Fruit fly (Drosophila melanogaster): ENCODE data around the gene ex.

Gene ex

DNA sequence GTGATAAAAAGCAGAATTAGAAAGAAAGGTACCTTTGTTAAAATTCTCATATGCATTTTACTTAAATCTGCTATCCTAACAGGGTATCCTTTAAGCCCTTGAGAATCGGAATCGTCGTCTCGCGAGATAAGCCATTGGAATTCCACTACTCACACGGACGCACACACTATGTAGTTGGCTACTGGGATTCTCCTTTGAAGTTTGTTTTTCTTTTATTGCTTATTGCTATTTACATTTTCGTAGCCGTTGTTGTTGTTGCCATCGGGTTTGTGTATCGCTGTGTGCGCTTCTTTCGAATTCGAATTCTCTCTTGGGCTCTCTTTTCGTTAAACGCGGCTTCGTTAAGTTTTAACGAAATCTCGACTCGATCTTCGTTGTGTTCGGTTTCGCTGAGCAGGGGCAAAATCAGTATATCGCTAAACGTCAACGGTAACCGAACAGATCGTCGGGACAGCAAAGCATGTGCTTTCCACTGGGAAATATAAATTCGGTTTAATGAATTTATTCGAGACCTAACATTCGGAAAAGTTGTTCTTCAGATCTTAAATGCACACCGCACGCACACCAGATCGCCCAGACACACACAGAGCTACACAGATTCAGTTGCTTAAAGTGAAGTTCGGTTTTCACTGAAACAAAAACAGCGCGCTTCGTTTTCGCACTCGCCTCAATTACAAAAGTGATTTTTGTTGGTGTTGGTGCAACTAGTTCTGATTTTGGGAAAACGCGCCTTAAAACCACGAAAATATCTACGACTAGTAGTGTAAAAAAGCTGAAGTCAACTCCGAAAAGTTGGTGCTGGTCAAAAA is at the start of gene ex (continued):
- no peak for TF ChIP-seq CG12155 (GFP tag; optimal IDR thresholded peaks at IDR 0.05)
- peak; percentile 65 for TF ChIP-seq CG12299 (tag; optimal IDR thresholded peaks at IDR 0.05)
- peak; percentile 54 for TF ChIP-seq Sox100B (GFP tag; optimal IDR thresholded peaks at IDR 0.05)
- no peak for TF ChIP-seq CG6654 (GFP tag; optimal IDR thresholded peaks at IDR 0.05)
- TF ChIP-seq CG9609 (GFP tag; optimal IDR thresholded peaks at IDR 0.05) = no peak
- no peak for TF ChIP-seq CG17612 (GFP tag; IDR thresholded peaks at IDR 0.05)
- TF ChIP-seq Oli (tag; optimal IDR thresholded peaks at IDR 0.05) = no peak
- TF ChIP-seq otp (GFP tag; IDR thresholded peaks at IDR 0.05) = peak; percentile 16; the same call in 1 of the 3 replicates
- TF ChIP-seq fd64A (GFP tag; optimal IDR thresholded peaks at IDR 0.05) = peak; percentile 83
- peak; percentile 14 for TF ChIP-seq ash1 (GFP tag; optimal IDR thresholded peaks at IDR 0.05)
- no peak for TF ChIP-seq CG16779 (GFP tag; IDR thresholded peaks at IDR 0.05)
- TF ChIP-seq NfI (GFP tag; optimal IDR thresholded peaks at IDR 0.05) = peak; percentile 35
- TF ChIP-seq Ada2b (GFP tag; IDR thresholded peaks at IDR 0.05) = no peak
- TF ChIP-seq ab (GFP tag; optimal IDR thresholded peaks at IDR 0.05) = no peak
- TF ChIP-seq disco-r (GFP tag; optimal IDR thresholded peaks at IDR 0.05) = no peak
- peak; percentile 62 for TF ChIP-seq Deaf1 (tag; optimal IDR thresholded peaks at IDR 0.05)
- TF ChIP-seq chif (GFP tag; optimal IDR thresholded peaks at IDR 0.05) = peak in 1 of 2 experiments; percentile 37
- no peak for TF ChIP-seq cato (GFP tag; optimal IDR thresholded peaks at IDR 0.05; ENCODE audit: borderline replicate concordance)
- no peak for TF ChIP-seq prd (optimal IDR thresholded peaks at IDR 0.05)
- no peak for TF ChIP-seq prd (GFP tag; IDR thresholded peaks at IDR 0.05)
- TF ChIP-seq CG10543 (GFP tag; optimal IDR thresholded peaks at IDR 0.05) = peak; percentile 74
- peak; percentile 82 for TF ChIP-seq Fer1 (GFP tag; optimal IDR thresholded peaks at IDR 0.05)
- TF ChIP-seq zfh2 (GFP tag; optimal IDR thresholded peaks at IDR 0.05) = no peak
- no peak for TF ChIP-seq CG7357 (GFP tag; IDR thresholded peaks at IDR 0.05)
- TF ChIP-seq da (GFP tag; optimal IDR thresholded peaks at IDR 0.05) = no peak
- TF ChIP-seq CG7372 (GFP tag; IDR thresholded peaks at IDR 0.05) = no peak
- TF ChIP-seq trh (GFP tag; optimal IDR thresholded peaks at IDR 0.05) = no peak
- peak; percentile 43 for TF ChIP-seq Nf-YB (GFP tag; optimal IDR thresholded peaks at IDR 0.05)
- TF ChIP-seq CG1603 (tag; optimal IDR thresholded peaks at IDR 0.05) = peak; percentile 22
- TF ChIP-seq CG4360 (GFP tag; IDR thresholded peaks at IDR 0.05) = peak; percentile 98
- TF ChIP-seq CG7928 (GFP tag; optimal IDR thresholded peaks at IDR 0.05) = peak; percentile 8
- no peak for TF ChIP-seq Lpt (GFP tag; optimal IDR thresholded peaks at IDR 0.05)
- TF ChIP-seq fd102C (GFP tag; optimal IDR thresholded peaks at IDR 0.05) = peak; percentile 61
- TF ChIP-seq CG12659 (GFP tag; optimal IDR thresholded peaks at IDR 0.05) = peak; percentile 57
- TF ChIP-seq az2 (GFP tag; optimal IDR thresholded peaks at IDR 0.05) = no peak
- peak; percentile 34 for TF ChIP-seq Elba2 (GFP tag; optimal IDR thresholded peaks at IDR 0.05)
- no peak for TF ChIP-seq Dip3 (GFP tag; optimal IDR thresholded peaks at IDR 0.05)
- TF ChIP-seq kay (GFP tag; optimal IDR thresholded peaks at IDR 0.05) = peak; percentile 7
- no peak for TF ChIP-seq hb (GFP tag; IDR thresholded peaks at IDR 0.05; ENCODE audit: partially characterized antibody)
- TF ChIP-seq CG12769 (tag; optimal IDR thresholded peaks at IDR 0.05) = peak; percentile 64
- TF ChIP-seq sob (GFP tag; IDR thresholded peaks at IDR 0.05) = peak; percentile 72; the same call in 1 of the 2 replicates
- TF ChIP-seq CG5245 (GFP tag; optimal IDR thresholded peaks at IDR 0.05) = no peak
- peak; percentile 62 for TF ChIP-seq Vsx1 (GFP tag; optimal IDR thresholded peaks at IDR 0.05)
- peak; percentile 90 for TF ChIP-seq CG17568 (GFP tag; optimal IDR thresholded peaks at IDR 0.05)
- TF ChIP-seq pfk (GFP tag; optimal IDR thresholded peaks at IDR 0.05) = peak; percentile 66
- TF ChIP-seq pita (GFP tag; optimal IDR thresholded peaks at IDR 0.05) = no peak
- TF ChIP-seq CTCF (GFP tag; optimal IDR thresholded peaks at IDR 0.05) = peak; percentile 3
- TF ChIP-seq CG8765 (GFP tag; IDR thresholded peaks at IDR 0.05) = no peak
- peak; percentile 61 for TF ChIP-seq cad (GFP tag; optimal IDR thresholded peaks at IDR 0.05)
- peak; percentile 79 for TF ChIP-seq CG18262 (tag; optimal IDR thresholded peaks at IDR 0.05)
- TF ChIP-seq dmrt99B (tag; optimal IDR thresholded peaks at IDR 0.05) = peak; percentile 33
